Worm (Caenorhabditis elegans) whole organism, midembryonic: ENCODE results near the gene W04H10.5.

Source experiments
- T22C8.4 ChIP-seq: fragments of 200-800 bp; sonication (Bioruptor generic); IDR thresholded peaks from 2 replicates; pipeline ENCODE4 v1.3.6; 2022; ENCODE audit warnings: missing genetic modification characterization, missing compliant biosample characterization
- cog-1 ChIP-seq: sonication (generic microtip); optimal IDR thresholded peaks from 2 replicates; lab custom pipeline; 2016; ENCODE audit warnings: missing genetic modification characterization, missing compliant biosample characterization
- flt-1 ChIP-seq: fragments of 200-800 bp; sonication (Bioruptor generic); IDR thresholded peaks from 2 replicates; pipeline ENCODE4 v1.3.6; 2022; ENCODE audit warnings: missing genetic modification characterization, missing compliant biosample characterization
- klf-2 ChIP-seq: fragments of 200-800 bp; sonication (Bioruptor generic); conservative IDR thresholded peaks from 2 replicates; pipeline ENCODE4 v1.3.6; 2022; ENCODE audit warnings: missing genetic modification reagents, missing genetic modification characterization, missing compliant biosample characterization
- med-1 ChIP-seq: sonication (generic microtip); optimal IDR thresholded peaks from 2 replicates; lab custom pipeline; 2017; ENCODE audit warnings: missing genetic modification characterization, mild to moderate bottlenecking, missing compliant biosample characterization, antibody characterized with exemption, missing genetic modification reagents; ENCODE audit not compliant: insufficient read depth
- ref-1 ChIP-seq: fragments of 200-800 bp; sonication (Bioruptor generic); conservative IDR thresholded peaks from 2 replicates; pipeline ENCODE4 v1.3.6; 2022; ENCODE audit warnings: missing genetic modification reagents, missing genetic modification characterization, missing compliant biosample characterization
- tab-1 ChIP-seq: fragments of 200-800 bp; sonication (Bioruptor generic); IDR thresholded peaks from 2 replicates; pipeline ENCODE4 v1.3.6; 2022; ENCODE audit warnings: missing genetic modification characterization, missing compliant biosample characterization
- ztf-23 ChIP-seq: fragments of 200-800 bp; sonication (Bioruptor generic); IDR thresholded peaks from 2 replicates; pipeline ENCODE4 v1.3.6; 2022; ENCODE audit warnings: missing genetic modification reagents, missing genetic modification characterization, missing compliant biosample characterization
- ztf-29 ChIP-seq: fragments of 200-800 bp; sonication (Bioruptor generic); IDR thresholded peaks from 2 replicates; pipeline ENCODE4 v1.3.6; 2022; ENCODE audit warnings: missing genetic modification reagents, missing genetic modification characterization, missing compliant biosample characterization

Gene W04H10.5

ce11 chrII:629454-629853, 23.3 kb downstream of the W04H10.5 start:
- 0 out of 2 replicates have a peak, but pooled peaks have one; percentile 22 for TF ChIP-seq klf-2 (GFP tag; lab: Robert Waterston, UW)

ce11 chrII:632545-632944, 26.4 kb downstream of the W04H10.5 start:
- peak; percentile 55; the same call in 1 of the 2 replicates for TF ChIP-seq flt-1 (GFP tag; lab: Robert Waterston, UW)

- TF ChIP-seq cog-1 (no peak), tab-1 (GFP tag; lab: Robert Waterston, UW) (no peak), ztf-23 (GFP tag; lab: Robert Waterston, UW) (no peak), flt-1 (GFP tag; lab: Robert Waterston, UW) (no peak), klf-2 (GFP tag; lab: Robert Waterston, UW) (no peak), ref-1 (GFP tag; lab: Robert Waterston, UW) (no peak), ztf-29 (GFP tag; lab: Robert Waterston, UW) (no peak), med-1 (no peak), T22C8.4 (GFP tag; lab: Robert Waterston, UW) (no peak)
These were observed 27.9 kb downstream of the W04H10.5 start, which contains the start of gene T04B8.1 for ce11 chrII:633984-634383. Gene T04B8.1, plus strand, starts transcription at chrII:634284.

ce11 chrII:639467-639866, 33.3 kb downstream of the W04H10.5 start, which contains the start of gene K07E8.6:
Gene K07E8.6, minus strand, starts transcription at chrII:639567.
- TF ChIP-seq ztf-29 (GFP tag; lab: Robert Waterston, UW), result no peak
- TF ChIP-seq cog-1, result no peak
- no peak for TF ChIP-seq flt-1 (GFP tag; lab: Robert Waterston, UW)
- no peak for TF ChIP-seq T22C8.4 (GFP tag; lab: Robert Waterston, UW)
- no peak for TF ChIP-seq med-1
- no peak for TF ChIP-seq ztf-23 (GFP tag; lab: Robert Waterston, UW)
- TF ChIP-seq tab-1 (GFP tag; lab: Robert Waterston, UW), result no peak
- no peak for TF ChIP-seq ref-1 (GFP tag; lab: Robert Waterston, UW)
- no peak for TF ChIP-seq klf-2 (GFP tag; lab: Robert Waterston, UW)

ce11 chrII:643733-644132, 37.6 kb downstream of the W04H10.5 start:
- TF ChIP-seq ztf-29 (GFP tag; lab: Robert Waterston, UW), result 0 out of 2 replicates have a peak, but pooled peaks have one; percentile 20
- TF ChIP-seq ref-1 (GFP tag; lab: Robert Waterston, UW), result no peak

ce11 chrII:650321-651005, 44.3 kb downstream of the W04H10.5 start, which contains the start of the genes K07E8.7 and frpr-14:
Gene K07E8.7, minus strand, starts transcription at chrII:650367.
Gene frpr-14, plus strand, starts transcription at chrII:650955.
- no peak for TF ChIP-seq ref-1 (GFP tag; lab: Robert Waterston, UW)
- TF ChIP-seq tab-1 (GFP tag; lab: Robert Waterston, UW), result 0 out of 2 replicates have a peak, but pooled peaks have one; percentile 16

- TF ChIP-seq ztf-29 (GFP tag; lab: Robert Waterston, UW), result peak; percentile 29; the same call in 1 of the 2 replicates
- TF ChIP-seq cog-1, result no peak
These were observed 45.2 kb downstream of the W04H10.5 start for ce11 chrII:651324-651723.
